Fruit fly (Drosophila melanogaster): Measurements from ENCODE around the gene Nepl15.

Gene Nepl15

DNA sequence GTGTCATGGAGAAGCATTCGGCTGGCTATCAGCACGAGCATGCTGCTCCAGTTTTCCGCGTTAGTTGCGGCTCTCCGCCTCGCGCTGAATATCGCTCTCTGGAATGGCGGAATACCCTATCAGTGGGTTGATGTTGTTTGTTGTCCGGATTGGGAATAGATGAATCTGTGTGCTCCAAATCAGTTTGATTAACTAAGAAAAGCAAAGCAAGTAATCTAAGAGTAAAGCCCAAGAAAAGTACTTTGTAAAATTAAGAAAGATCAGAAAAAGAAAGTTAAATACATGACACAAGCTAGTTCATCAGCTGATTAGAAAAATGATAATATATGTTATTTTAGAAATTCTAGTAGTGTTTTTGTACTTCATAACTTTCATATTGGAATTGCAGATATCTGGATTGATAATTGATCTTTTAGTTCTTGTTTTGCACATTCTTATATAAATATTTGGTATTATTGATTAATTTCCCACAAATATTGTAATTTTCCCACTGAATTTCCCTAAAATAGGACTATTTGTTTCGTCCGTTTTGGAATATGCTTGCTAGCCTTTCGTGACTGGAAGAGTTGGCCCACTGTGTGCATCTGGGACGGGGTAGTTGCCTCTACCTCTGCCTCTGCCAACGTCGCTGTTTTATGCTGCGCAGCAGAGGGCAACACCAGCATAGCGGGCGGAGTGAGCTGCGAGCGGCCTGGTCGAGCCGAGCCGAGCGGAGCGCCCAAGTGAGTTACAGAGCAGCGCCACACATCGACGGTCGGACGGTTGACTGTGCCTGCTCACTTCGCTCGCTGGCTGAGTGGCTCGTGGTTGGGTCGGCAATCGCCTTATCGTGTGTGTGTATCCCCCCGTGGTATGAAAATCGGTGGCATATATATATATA lies 11.8 kb downstream of the Nepl15 start (continued):
- TF ChIP-seq CoRest (tag; optimal IDR thresholded peaks at IDR 0.05) (peak; percentile 85), crol (GFP tag; IDR thresholded peaks at IDR 0.05) (peak; percentile 81), Atf3 (GFP tag; optimal IDR thresholded peaks at IDR 0.05) (no peak), CG10565 (GFP tag; optimal IDR thresholded peaks at IDR 0.05) (no peak), jumu (GFP tag; optimal IDR thresholded peaks at IDR 0.05) (peak; percentile 45), CG9727 (GFP tag; optimal IDR thresholded peaks at IDR 0.05) (peak; percentile 73), tap (tag; optimal IDR thresholded peaks at IDR 0.05) (peak; percentile 50), Dp (GFP tag; optimal IDR thresholded peaks at IDR 0.05) (no peak), CG7987 (GFP tag; optimal IDR thresholded peaks at IDR 0.05) (peak; percentile 41), CG18262 (tag; optimal IDR thresholded peaks at IDR 0.05) (peak; percentile 77), slou (GFP tag; optimal IDR thresholded peaks at IDR 0.05) (peak; percentile 5), CG11247 (GFP tag; IDR thresholded peaks at IDR 0.05) (peak; percentile 14; the same call in 1 of the 2 replicates), repo (GFP tag; optimal IDR thresholded peaks at IDR 0.05) (peak; percentile 26), en (GFP tag; optimal IDR thresholded peaks at IDR 0.05) (no peak), jigr1 (GFP tag; IDR thresholded peaks at IDR 0.05) (peak; percentile 51; the same call in 1 of the 3 replicates), CG8089 (GFP tag; optimal IDR thresholded peaks at IDR 0.05) (no peak), D19B (GFP tag; optimal IDR thresholded peaks at IDR 0.05) (peak; percentile 59), CG6175 (GFP tag; IDR thresholded peaks at IDR 0.05) (peak; percentile 89), ATbp (GFP tag; optimal IDR thresholded peaks at IDR 0.05) (peak; percentile 52), Elba2 (GFP tag; optimal IDR thresholded peaks at IDR 0.05) (no peak), CG7745 (tag; optimal IDR thresholded peaks at IDR 0.05) (no peak), Taf1 (GFP tag; IDR thresholded peaks at IDR 0.05) (no peak), dm (GFP tag; optimal IDR thresholded peaks at IDR 0.05) (peak; percentile 8), Atf-2 (GFP tag; optimal IDR thresholded peaks at IDR 0.05) (peak; percentile 55), vfl (GFP tag; optimal IDR thresholded peaks at IDR 0.05) (no peak), br (optimal IDR thresholded peaks at IDR 0.05) (no peak), ems (GFP tag; optimal IDR thresholded peaks at IDR 0.05) (peak; percentile 9), CG16779 (GFP tag; IDR thresholded peaks at IDR 0.05) (peak; percentile 54; the same call in 1 of the 2 replicates), fu2 (GFP tag; optimal IDR thresholded peaks at IDR 0.05) (no peak), bcd (GFP tag; optimal IDR thresholded peaks at IDR 0.05) (peak; percentile 72), tx (GFP tag; optimal IDR thresholded peaks at IDR 0.05) (no peak), grn (GFP tag; optimal IDR thresholded peaks at IDR 0.05) (no peak), CG10979 (tag; optimal IDR thresholded peaks at IDR 0.05) (peak; percentile 55), CG5180 (GFP tag; optimal IDR thresholded peaks at IDR 0.05) (peak; percentile 11), Dip3 (GFP tag; optimal IDR thresholded peaks at IDR 0.05) (peak; percentile 3), Gug (GFP tag; IDR thresholded peaks at IDR 0.05) (peak; percentile 79), row (GFP tag; IDR thresholded peaks at IDR 0.05) (peak; percentile 85), stc (GFP tag; IDR thresholded peaks at IDR 0.05) (peak; percentile 10; the same call in 1 of the 2 replicates), esg (GFP tag; conservative IDR thresholded peaks at IDR 0.05) (peak; percentile 42), NK7.1 (GFP tag; optimal IDR thresholded peaks at IDR 0.05) (no peak), CG12236 (GFP tag; optimal IDR thresholded peaks at IDR 0.05) (peak; percentile 13), az2 (GFP tag; optimal IDR thresholded peaks at IDR 0.05) (peak; percentile 67), CG18619 (GFP tag; optimal IDR thresholded peaks at IDR 0.05) (peak; percentile 76), CG10543 (GFP tag; optimal IDR thresholded peaks at IDR 0.05) (peak; percentile 90), CG15479 (GFP tag; optimal IDR thresholded peaks at IDR 0.05) (no peak), CG17912 (GFP tag; optimal IDR thresholded peaks at IDR 0.05) (no peak), zf30C (GFP tag; optimal IDR thresholded peaks at IDR 0.05) (no peak), nom (GFP tag; optimal IDR thresholded peaks at IDR 0.05) (no peak), CG12744 (GFP tag; optimal IDR thresholded peaks at IDR 0.05) (no peak), CG1647 (GFP tag; optimal IDR thresholded peaks at IDR 0.05) (no peak)
